Worm (Caenorhabditis elegans): Measurements from ENCODE around the gene mrpl-18.

DNA sequence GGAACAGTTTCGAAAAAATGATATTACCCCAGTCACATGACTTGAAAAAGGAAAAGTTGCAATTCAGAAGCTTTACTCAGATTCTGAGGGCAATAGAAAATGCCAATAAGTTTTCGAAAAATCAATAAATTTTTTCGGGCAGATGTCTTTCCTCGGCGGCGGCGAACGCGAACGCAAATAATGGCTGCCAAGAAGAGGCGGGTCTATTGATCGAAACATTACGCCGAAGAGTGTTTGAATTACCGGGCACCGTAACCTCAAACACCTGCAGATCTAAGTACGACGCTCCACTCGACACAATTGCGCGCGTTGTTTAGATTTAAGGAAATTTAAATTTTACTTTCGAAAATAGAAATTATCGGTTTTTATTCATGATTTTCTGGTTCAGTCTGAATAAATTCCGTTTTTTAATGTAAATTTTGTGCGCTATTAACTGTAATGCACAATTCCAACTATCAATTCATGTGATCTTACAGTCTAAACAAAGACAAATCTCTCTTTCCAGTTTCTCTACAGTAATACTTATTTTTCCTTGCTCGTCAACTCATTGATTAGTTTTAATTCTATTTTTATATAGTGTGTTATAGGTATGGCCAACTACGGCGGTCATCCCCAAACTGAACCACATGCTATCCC is 19.1 kb downstream of the mrpl-18 start, which contains the start of gene prp-8:
- TF ChIP-seq cog-1 (tag; optimal IDR thresholded peaks at IDR 0.05) (peak; percentile 42), flt-1 (GFP tag; IDR thresholded peaks at IDR 0.05) (peak; percentile 74), med-1 (GFP tag; optimal IDR thresholded peaks at IDR 0.05; ENCODE audit: insufficient read depth) (no peak), ztf-29 (GFP tag; IDR thresholded peaks at IDR 0.05) (no peak), ztf-23 (GFP tag; IDR thresholded peaks at IDR 0.05) (no peak; the same call in 1 of the 2 replicates), klf-2 (GFP tag; conservative IDR thresholded peaks at IDR 0.05) (no peak), tab-1 (GFP tag; IDR thresholded peaks at IDR 0.05) (no peak), T22C8.4 (GFP tag; IDR thresholded peaks at IDR 0.05) (peak; percentile 92)

Measured in whole organism, midembryonic.